Worm (Caenorhabditis elegans): ENCODE data around the gene bnc-1.

The bnc-1 gene

ce11 chrV:12288577-12288976 is 11.7 kb upstream of the bnc-1 start, which contains the start of gene rskd-1:
Gene rskd-1 (minus strand): TSS chrV:12288615.
- peak; percentile 67; the same call in 1 of the 2 replicates for TF ChIP-seq cebp-1 (GFP tag; IDR thresholded peaks at IDR 0.05)
- peak; percentile 74 for TF ChIP-seq cebp-1 (tag; optimal IDR thresholded peaks at IDR 0.05)
- TF ChIP-seq lin-54 (GFP tag; optimal IDR thresholded peaks at IDR 0.05) = no peak
- TF ChIP-seq ccch-3 (GFP tag; optimal IDR thresholded peaks at IDR 0.05) = no peak
- no peak for TF ChIP-seq rec-8 (tag; optimal IDR thresholded peaks at IDR 0.05)
- peak; percentile 4 for TF ChIP-seq ztf-18 (tag; optimal IDR thresholded peaks at IDR 0.05)
- TF ChIP-seq sptf-2 (GFP tag; optimal IDR thresholded peaks at IDR 0.05) = no peak
- peak; percentile 35 for TF ChIP-seq snpc-3.4 (tag; optimal IDR thresholded peaks at IDR 0.05)
- TF ChIP-seq aptf-3 (GFP tag; IDR thresholded peaks at IDR 0.05) = no peak
- peak; percentile 41; the same call in 1 of the 2 replicates for TF ChIP-seq hmg-1.2 (GFP tag; IDR thresholded peaks at IDR 0.05)

ce11 chrV:12287667-12288066 is 10.8 kb upstream of the bnc-1 start:
- TF ChIP-seq dpff-1 (tag; optimal IDR thresholded peaks at IDR 0.05) (no peak), hmg-20 (GFP tag; IDR thresholded peaks at IDR 0.05) (no peak), Y79H2A.3 (GFP tag; conservative IDR thresholded peaks at IDR 0.05) (no peak), madf-8 (GFP tag; conservative IDR thresholded peaks at IDR 0.05) (no peak), hlh-26 (GFP tag; conservative IDR thresholded peaks at IDR 0.05) (no peak), tbp1 (GFP tag; optimal IDR thresholded peaks at IDR 0.05) (no peak), F55B11.4 (tag; optimal IDR thresholded peaks at IDR 0.05; ENCODE audit: borderline replicate concordance, insufficient read depth) (no peak), attf-6 (GFP tag; IDR thresholded peaks at IDR 0.05) (no peak)

- TF ChIP-seq rec-8 (tag; optimal IDR thresholded peaks at IDR 0.05) (no peak), akir-1 (GFP tag; optimal IDR thresholded peaks at IDR 0.05) (no peak), lsl-1 (GFP tag; optimal IDR thresholded peaks at IDR 0.05) (no peak), ama-1 (optimal IDR thresholded peaks at IDR 0.05) (no peak), ama-1 (GFP tag; optimal IDR thresholded peaks at IDR 0.05) (no peak), ceh-58 (GFP tag; IDR thresholded peaks at IDR 0.05) (no peak), egrh-3 (GFP tag; IDR thresholded peaks at IDR 0.05) (no peak), gei-17 (GFP tag; optimal IDR thresholded peaks at IDR 0.05) (no peak), ceh-91 (GFP tag; IDR thresholded peaks at IDR 0.05) (no peak), egl-44 (GFP tag; IDR thresholded peaks at IDR 0.05) (no peak), F57A8.1 (GFP tag; optimal IDR thresholded peaks at IDR 0.05) (no peak), T26A5.8 (tag; optimal IDR thresholded peaks at IDR 0.05) (no peak), attf-5 (GFP tag; optimal IDR thresholded peaks at IDR 0.05) (no peak), F57C9.4 (tag; optimal IDR thresholded peaks at IDR 0.05) (no peak), dpff-1 (tag; optimal IDR thresholded peaks at IDR 0.05) (no peak), ztf-22 (GFP tag; optimal IDR thresholded peaks at IDR 0.05) (no peak), attf-3 (GFP tag; conservative IDR thresholded peaks at IDR 0.05) (no peak), F49E8.2 (tag; optimal IDR thresholded peaks at IDR 0.05; ENCODE audit: insufficient read depth) (no peak), ceh-40 (GFP tag; IDR thresholded peaks at IDR 0.05) (no peak), let-607 (tag; optimal IDR thresholded peaks at IDR 0.05) (no peak), hmg-1.2 (GFP tag; IDR thresholded peaks at IDR 0.05) (no peak)
Measured at ce11 chrV:12283187-12283586, 6.3 kb upstream of the bnc-1 start, which contains the start of gene F55C5.10. Gene F55C5.10 (plus strand): TSS chrV:12283487.

Data from whole organism, young adult.